Worm (Caenorhabditis elegans): ENCODE data around the gene R07G3.7.

Gene R07G3.7

DNA sequence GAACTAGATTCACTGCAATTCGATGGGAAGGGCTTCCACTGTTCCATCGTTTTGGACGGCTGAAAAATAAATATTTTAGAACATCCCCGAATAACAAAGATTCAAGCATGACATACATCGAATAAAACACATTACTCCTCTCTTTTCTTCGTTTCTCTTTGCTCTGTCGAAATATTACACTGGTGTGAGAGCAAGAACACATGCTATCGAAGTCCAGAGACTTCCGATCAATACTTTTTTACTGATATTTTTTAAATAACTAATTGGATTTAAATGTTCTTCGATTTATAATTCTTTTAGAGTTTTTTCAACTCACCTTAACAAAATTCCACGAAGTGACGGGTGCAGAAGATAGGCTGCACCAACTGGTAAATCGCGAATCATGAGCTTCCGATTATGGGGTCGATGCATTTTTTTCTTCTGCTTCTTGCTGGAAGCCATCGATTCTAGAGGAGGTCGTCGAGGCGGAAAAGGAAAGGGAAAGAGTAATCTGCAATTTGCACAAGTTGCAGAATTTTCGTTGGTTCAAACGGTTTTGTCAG is at the start of gene R07G3.7, which contains the start of gene oig-4:
TSS of gene R07G3.7 (minus strand) at position 492 of the 542 bp plus-strand sequence.
TSS of gene oig-4 (plus strand) at position 301 of the 542 bp plus-strand sequence.
- TF ChIP-seq dao-5 (tag; optimal IDR thresholded peaks at IDR 0.05) (no peak), W03F9.2 (tag; optimal IDR thresholded peaks at IDR 0.05) (no peak), him-1 (tag; optimal IDR thresholded peaks at IDR 0.05) (no peak)

ce11 chrII:7663028-7663427 is 49.5 kb upstream of the R07G3.7 start:
- no peak for TF ChIP-seq W03F9.2 (tag; optimal IDR thresholded peaks at IDR 0.05)
- TF ChIP-seq dao-5 (tag; optimal IDR thresholded peaks at IDR 0.05): no peak
- no peak for TF ChIP-seq him-1 (tag; optimal IDR thresholded peaks at IDR 0.05)

DNA sequence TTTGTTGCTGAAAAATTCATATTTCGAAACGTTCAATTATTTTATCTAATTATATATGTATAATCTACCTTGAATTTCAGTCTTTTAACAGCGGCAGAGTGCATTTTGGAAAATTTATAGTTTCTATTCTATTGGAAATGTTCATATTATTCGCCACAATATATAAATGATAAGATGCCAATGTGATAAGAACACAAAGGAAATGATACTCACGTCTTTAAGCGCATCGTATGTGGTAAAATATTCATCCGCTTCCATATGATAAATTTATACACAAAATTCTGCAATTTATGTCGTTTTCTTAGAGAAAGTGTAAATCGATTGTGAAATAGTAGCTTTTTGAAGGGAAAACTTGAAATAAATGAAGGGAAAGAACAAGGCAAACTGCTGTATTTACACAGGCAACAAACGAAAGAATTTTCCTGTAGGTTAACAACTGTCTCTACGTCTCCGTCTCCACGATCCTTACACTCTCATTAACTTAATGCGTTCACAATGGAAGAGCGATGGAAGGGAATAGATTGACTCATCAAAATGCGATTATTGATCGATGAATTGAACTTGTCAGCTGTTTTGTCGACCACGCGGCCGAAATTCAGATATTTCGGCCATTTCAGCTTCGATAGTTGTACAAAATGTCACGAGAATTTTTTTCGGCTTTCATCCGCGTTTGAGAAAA is 48.6 kb upstream of the R07G3.7 start, which contains the start of gene alfa-1:
TSS of gene alfa-1 (minus strand) at position 515 of the 679 bp plus-strand sequence.
- no peak for TF ChIP-seq him-1 (tag; optimal IDR thresholded peaks at IDR 0.05)
- TF ChIP-seq dao-5 (tag; optimal IDR thresholded peaks at IDR 0.05): no peak
- no peak for TF ChIP-seq W03F9.2 (tag; optimal IDR thresholded peaks at IDR 0.05)

DNA sequence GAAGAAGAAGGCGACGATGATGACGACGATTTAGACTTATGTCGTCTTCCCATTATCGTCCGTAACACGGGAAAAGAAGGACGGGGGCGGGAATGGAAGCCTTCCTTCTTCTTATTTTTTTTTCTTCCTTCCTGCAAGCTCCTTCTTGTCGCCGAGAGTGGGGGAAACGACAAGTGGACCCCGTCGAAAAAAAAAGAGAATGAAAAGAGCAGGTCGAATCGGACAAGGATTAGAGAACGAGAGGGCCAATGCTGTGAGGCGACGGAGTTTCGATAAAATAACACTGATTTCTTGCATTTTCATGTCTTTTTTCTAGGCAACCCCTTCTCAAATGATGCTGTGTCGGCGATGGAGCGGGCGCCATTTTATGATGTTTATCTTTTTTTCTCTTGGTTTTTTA is 37.6 kb upstream of the R07G3.7 start, which contains the start of gene pde-4:
TSS of gene pde-4 (minus strand) at position 76 of the 400 bp plus-strand sequence.
- TF ChIP-seq dao-5 (tag; optimal IDR thresholded peaks at IDR 0.05) (no peak), W03F9.2 (tag; optimal IDR thresholded peaks at IDR 0.05) (no peak), him-1 (tag; optimal IDR thresholded peaks at IDR 0.05) (no peak)

- TF ChIP-seq him-1 (tag; optimal IDR thresholded peaks at IDR 0.05) (no peak), W03F9.2 (tag; optimal IDR thresholded peaks at IDR 0.05) (no peak), dao-5 (tag; optimal IDR thresholded peaks at IDR 0.05) (no peak)
Observed at ce11 chrII:7643214-7643613, 29.7 kb upstream of the R07G3.7 start.

DNA sequence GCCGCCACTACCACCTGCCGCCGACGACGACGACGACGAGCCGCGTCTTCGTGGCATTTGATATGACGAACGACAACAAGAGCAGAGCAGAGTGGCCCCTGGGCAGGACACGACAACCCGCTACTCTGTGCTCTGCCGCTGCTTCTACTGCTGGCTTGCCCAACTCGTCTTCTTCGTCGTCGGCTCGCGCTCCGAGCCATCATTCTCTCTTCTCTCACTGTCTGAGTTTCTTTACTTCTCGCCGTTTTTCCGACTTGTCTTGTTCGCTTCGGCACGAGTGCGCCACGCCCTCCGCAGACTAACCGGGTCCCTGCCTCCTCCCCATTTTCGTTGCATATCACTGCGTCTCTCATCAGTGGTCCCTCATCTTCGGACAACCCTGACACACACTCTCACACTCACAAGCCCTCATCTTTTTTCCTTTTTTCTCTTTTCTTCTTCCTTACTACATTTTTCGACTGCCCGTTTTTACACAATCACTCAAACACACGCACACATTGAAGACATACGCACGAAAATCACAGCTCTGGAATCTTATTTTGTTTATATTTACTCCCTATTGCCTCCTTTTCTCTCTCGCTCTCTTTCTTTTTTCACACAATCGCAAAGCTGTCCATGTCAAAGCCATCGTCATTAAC is 28.6 kb upstream of the R07G3.7 start:
- TF ChIP-seq W03F9.2 (tag; optimal IDR thresholded peaks at IDR 0.05): no peak
- TF ChIP-seq him-1 (tag; optimal IDR thresholded peaks at IDR 0.05): peak; percentile 81
- no peak for TF ChIP-seq dao-5 (tag; optimal IDR thresholded peaks at IDR 0.05)

ce11 chrII:7640161-7640841 is 26.8 kb upstream of the R07G3.7 start:
- no peak for TF ChIP-seq W03F9.2 (tag; optimal IDR thresholded peaks at IDR 0.05)
- TF ChIP-seq him-1 (tag; optimal IDR thresholded peaks at IDR 0.05): no peak
- TF ChIP-seq dao-5 (tag; optimal IDR thresholded peaks at IDR 0.05): no peak

ce11 chrII:7639036-7639435 is 25.5 kb upstream of the R07G3.7 start:
- no peak for TF ChIP-seq W03F9.2 (tag; optimal IDR thresholded peaks at IDR 0.05)
- no peak for TF ChIP-seq dao-5 (tag; optimal IDR thresholded peaks at IDR 0.05)
- TF ChIP-seq him-1 (tag; optimal IDR thresholded peaks at IDR 0.05): no peak

DNA sequence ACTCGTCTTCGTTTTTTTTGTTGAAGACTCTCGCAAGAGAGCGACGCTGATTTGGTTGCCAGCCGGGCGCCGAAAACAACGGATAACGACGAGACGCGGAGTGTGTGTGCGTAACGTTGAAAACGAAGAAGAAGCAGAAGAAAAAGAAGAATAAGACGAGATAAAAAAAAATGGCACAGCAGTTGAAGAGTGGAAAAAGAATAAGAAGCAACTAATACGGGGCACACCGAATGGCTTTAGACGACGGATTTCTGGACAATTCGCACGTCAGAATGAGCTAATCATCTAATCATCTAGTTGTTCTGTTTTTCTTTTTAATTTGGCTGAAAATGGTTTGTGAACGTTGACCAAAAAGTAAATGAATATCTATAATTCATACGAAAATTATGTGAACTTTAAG is 23.4 kb upstream of the R07G3.7 start:
- TF ChIP-seq W03F9.2 (tag; optimal IDR thresholded peaks at IDR 0.05): no peak
- no peak for TF ChIP-seq dao-5 (tag; optimal IDR thresholded peaks at IDR 0.05)
- TF ChIP-seq him-1 (tag; optimal IDR thresholded peaks at IDR 0.05): no peak

DNA sequence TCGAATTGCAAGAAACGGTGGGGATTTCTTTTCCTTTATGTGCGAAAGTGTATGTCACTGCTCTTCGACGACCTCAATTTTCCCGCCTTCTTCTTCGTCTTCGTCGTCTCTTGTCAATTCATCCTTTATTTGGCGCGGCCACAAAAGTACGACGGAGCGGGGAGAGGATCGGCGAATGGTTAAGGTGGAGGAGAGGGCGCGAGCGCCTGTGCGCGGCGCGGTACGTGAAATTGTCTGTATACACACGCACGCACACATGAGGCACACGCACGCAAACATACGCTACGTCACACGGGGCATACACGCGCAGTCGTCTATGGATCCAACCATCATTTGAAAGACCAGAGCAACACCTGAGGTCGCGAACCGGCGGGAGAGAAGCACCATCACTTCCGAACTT is 21.8 kb upstream of the R07G3.7 start:
- no peak for TF ChIP-seq W03F9.2 (tag; optimal IDR thresholded peaks at IDR 0.05)

- TF ChIP-seq dao-5 (tag; optimal IDR thresholded peaks at IDR 0.05) (no peak), him-1 (tag; optimal IDR thresholded peaks at IDR 0.05) (no peak), W03F9.2 (tag; optimal IDR thresholded peaks at IDR 0.05) (no peak)
Observed at ce11 chrII:7631677-7632210, 18.2 kb upstream of the R07G3.7 start.

ce11 chrII:7631171-7631570 is 17.6 kb upstream of the R07G3.7 start:
- no peak for TF ChIP-seq dao-5 (tag; optimal IDR thresholded peaks at IDR 0.05)
- no peak for TF ChIP-seq W03F9.2 (tag; optimal IDR thresholded peaks at IDR 0.05)
- no peak for TF ChIP-seq him-1 (tag; optimal IDR thresholded peaks at IDR 0.05)

DNA sequence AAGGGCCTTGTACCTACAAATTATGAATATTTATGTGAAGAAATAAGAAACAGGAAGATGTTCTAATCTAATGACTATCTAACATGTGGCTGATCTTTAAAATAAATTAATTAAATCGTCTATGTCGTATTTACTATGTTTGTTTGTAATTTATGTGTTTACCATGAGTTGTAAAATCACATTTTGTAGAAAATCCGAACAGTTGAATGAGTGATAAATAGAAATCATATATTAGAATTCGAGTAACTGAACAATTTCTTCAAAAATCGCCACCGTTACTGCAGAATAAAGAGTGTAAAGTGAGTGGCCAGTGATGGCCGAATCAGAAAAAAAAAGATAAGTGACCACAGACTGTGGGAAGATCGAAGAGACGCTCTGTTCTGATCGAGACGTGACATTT is 16.5 kb upstream of the R07G3.7 start:
- no peak for TF ChIP-seq him-1 (tag; optimal IDR thresholded peaks at IDR 0.05)
- TF ChIP-seq W03F9.2 (tag; optimal IDR thresholded peaks at IDR 0.05): no peak
- no peak for TF ChIP-seq dao-5 (tag; optimal IDR thresholded peaks at IDR 0.05)
